Fruit fly (Drosophila melanogaster) whole organism, prepupa: ENCODE data around the gene btl.
A peak's percentile ranks its signal among the peaks of the same experiment; 100 is the strongest.

Source experiments
- CG10631 ChIP-seq: fragments of 200-800 bp; sonication (Bioruptor generic); optimal IDR thresholded peaks from 2 replicates; lab custom pipeline; 2016; ENCODE audit warnings: missing biosample characterization, missing genetic modification characterization
- CG10669 ChIP-seq: fragments of 200-800 bp; sonication (Bioruptor generic); optimal IDR thresholded peaks from 3 replicates; lab custom pipeline; 2018; ENCODE audit warnings: missing biosample characterization, mild to moderate bottlenecking, missing genetic modification characterization, moderate library complexity
- CG11762 ChIP-seq: fragments of 200-800 bp; sonication (Bioruptor generic); optimal IDR thresholded peaks from 3 replicates; lab custom pipeline; 2016; ENCODE audit warnings: missing biosample characterization, missing genetic modification characterization; ENCODE audit not compliant: insufficient read depth
- CG11902 ChIP-seq: fragments of 200-800 bp; sonication (Bioruptor generic); optimal IDR thresholded peaks from 3 replicates; lab custom pipeline; 2016; ENCODE audit warnings: missing biosample characterization, missing genetic modification characterization
- CG1621 ChIP-seq: fragments of 200-800 bp; sonication (Bioruptor generic); optimal IDR thresholded peaks from 3 replicates; lab custom pipeline; 2018; ENCODE audit warnings: missing biosample characterization, mild to moderate bottlenecking, missing genetic modification characterization
- CG16779 ChIP-seq: fragments of 200-800 bp; sonication (Bioruptor generic); optimal IDR thresholded peaks from 3 replicates; lab custom pipeline; 2017; ENCODE audit warnings: missing biosample characterization, mild to moderate bottlenecking, missing genetic modification characterization
- CG3032 ChIP-seq: fragments of 200-800 bp; optimal IDR thresholded peaks from 2 replicates; lab custom pipeline; 2019; ENCODE audit warnings: missing biosample characterization, mild to moderate bottlenecking, missing genetic modification characterization, moderate library complexity
- CG31627 ChIP-seq: fragments of 200-800 bp; sonication (Bioruptor generic); optimal IDR thresholded peaks from 3 replicates; lab custom pipeline; 2016; ENCODE audit warnings: missing biosample characterization, missing genetic modification characterization
- CG32006 ChIP-seq: fragments of 200-800 bp; sonication (Bioruptor generic); optimal IDR thresholded peaks from 3 replicates; lab custom pipeline; 2017; ENCODE audit warnings: missing biosample characterization, mild to moderate bottlenecking, missing genetic modification characterization
- CG34406 ChIP-seq: fragments of 200-800 bp; sonication (Bioruptor generic); optimal IDR thresholded peaks from 3 replicates; lab custom pipeline; 2016; ENCODE audit warnings: missing biosample characterization, missing genetic modification characterization
- CG3919 ChIP-seq: fragments of 200-800 bp; sonication (Bioruptor generic); optimal IDR thresholded peaks from 3 replicates; lab custom pipeline; 2016; ENCODE audit warnings: missing biosample characterization, missing genetic modification characterization
- CG4318 ChIP-seq: fragments of 200-800 bp; sonication (Bioruptor generic); optimal IDR thresholded peaks from 3 replicates; lab custom pipeline; 2017; ENCODE audit warnings: missing biosample characterization, mild to moderate bottlenecking, missing genetic modification characterization
- CG6163 ChIP-seq: fragments of 200-800 bp; sonication (Bioruptor generic); IDR thresholded peaks from 3 replicates; pipeline ENCODE4 v1.3.6; 2022; ENCODE audit warnings: missing biosample characterization, missing genetic modification characterization
- CG6276 ChIP-seq: fragments of 200-800 bp; sonication (Bioruptor generic); optimal IDR thresholded peaks from 2 replicates; lab custom pipeline; 2017; ENCODE audit warnings: missing biosample characterization, mild to moderate bottlenecking, missing genetic modification characterization
- CG6792 ChIP-seq: fragments of 200-800 bp; sonication (Bioruptor generic); optimal IDR thresholded peaks from 3 replicates; lab custom pipeline; 2016; ENCODE audit warnings: missing biosample characterization, missing genetic modification characterization
- CG6808 ChIP-seq: fragments of 200-800 bp; sonication (Bioruptor generic); optimal IDR thresholded peaks from 3 replicates; lab custom pipeline; 2017; ENCODE audit warnings: missing biosample characterization, missing genetic modification characterization, mild to moderate bottlenecking, moderate library complexity, missing genetic modification reagents
- CG7368 ChIP-seq: fragments of 200-800 bp; sonication (Bioruptor generic); optimal IDR thresholded peaks from 3 replicates; lab custom pipeline; 2016; ENCODE audit warnings: missing biosample characterization, missing genetic modification characterization
- CG8119 ChIP-seq: fragments of 200-800 bp; sonication (Bioruptor generic); IDR thresholded peaks from 3 replicates; pipeline ENCODE4 v1.3.6; 2022; ENCODE audit warnings: missing biosample characterization, missing genetic modification characterization
- CG8319 ChIP-seq: fragments of 200-800 bp; sonication (Bioruptor generic); optimal IDR thresholded peaks from 3 replicates; lab custom pipeline; 2016; ENCODE audit warnings: missing biosample characterization, missing genetic modification characterization
- CG8632 ChIP-seq: fragments of 200-800 bp; sonication (Bioruptor generic); optimal IDR thresholded peaks from 3 replicates; lab custom pipeline; 2016; ENCODE audit warnings: missing biosample characterization, missing genetic modification characterization
- Eip75B ChIP-seq: fragments of 200-800 bp; sonication (Bioruptor generic); optimal IDR thresholded peaks from 3 replicates; lab custom pipeline; 2016; ENCODE audit warnings: missing biosample characterization, missing genetic modification characterization
- Eip78C ChIP-seq: fragments of 200-800 bp; sonication (Bioruptor generic); peaks from one replicate; lab custom pipeline; 2016; ENCODE audit warnings: missing biosample characterization, missing genetic modification characterization
- Eip93F ChIP-seq: fragments of 200-800 bp; sonication (Bioruptor generic); optimal IDR thresholded peaks from 2 replicates; lab custom pipeline; 2016; ENCODE audit warnings: missing biosample characterization, mild to moderate bottlenecking, missing genetic modification characterization
- Ets21C ChIP-seq: fragments of 200-800 bp; sonication (Bioruptor generic); optimal IDR thresholded peaks from 3 replicates; lab custom pipeline; 2016; ENCODE audit warnings: missing biosample characterization, missing genetic modification characterization
- Ets96B ChIP-seq: fragments of 200-800 bp; optimal IDR thresholded peaks from 2 replicates; lab custom pipeline; 2019; ENCODE audit warnings: missing biosample characterization, mild to moderate bottlenecking, missing genetic modification characterization, moderate library complexity
- Gug ChIP-seq: fragments of 200-800 bp; sonication (Bioruptor generic); IDR thresholded peaks from 2 replicates; pipeline ENCODE4 v1.3.6; 2022; ENCODE audit warnings: missing biosample characterization, missing genetic modification characterization
- Hr38 ChIP-seq: sonication (Bioruptor generic); optimal IDR thresholded peaks from 2 replicates; lab custom pipeline; 2016; ENCODE audit warnings: missing biosample characterization, missing genetic modification characterization
- Hr39 ChIP-seq: fragments of 200-800 bp; sonication (Bioruptor generic); optimal IDR thresholded peaks from 2 replicates; lab custom pipeline; 2016; ENCODE audit warnings: missing biosample characterization, missing genetic modification characterization
- Hr4 ChIP-seq: fragments of 200-800 bp; sonication (Bioruptor generic); optimal IDR thresholded peaks from 3 replicates; lab custom pipeline; 2016; ENCODE audit warnings: missing biosample characterization, missing genetic modification characterization
- Lpt ChIP-seq: fragments of 200-800 bp; sonication (Bioruptor generic); optimal IDR thresholded peaks from 3 replicates; lab custom pipeline; 2016; ENCODE audit warnings: missing biosample characterization, missing genetic modification characterization
- Met ChIP-seq: fragments of 200-800 bp; sonication (Bioruptor generic); optimal IDR thresholded peaks from 3 replicates; lab custom pipeline; 2016; ENCODE audit warnings: missing biosample characterization, missing genetic modification characterization
- OdsH ChIP-seq: fragments of 200-800 bp; sonication (Bioruptor generic); optimal IDR thresholded peaks from 3 replicates; lab custom pipeline; 2016; ENCODE audit warnings: missing biosample characterization, missing genetic modification characterization
- Smox ChIP-seq: fragments of 200-800 bp; sonication (Bioruptor generic); optimal IDR thresholded peaks from 3 replicates; lab custom pipeline; 2016; ENCODE audit warnings: missing biosample characterization, missing genetic modification characterization
- Sox102F ChIP-seq: fragments of 200-800 bp; sonication (Bioruptor generic); optimal IDR thresholded peaks from 2 replicates; lab custom pipeline; 2016; ENCODE audit warnings: missing biosample characterization, mild to moderate bottlenecking, missing genetic modification characterization
- Sox14 ChIP-seq: fragments of 200-800 bp; sonication (Bioruptor generic); optimal IDR thresholded peaks from 3 replicates; lab custom pipeline; 2016; ENCODE audit warnings: missing biosample characterization, missing genetic modification characterization
- Sox15 ChIP-seq: fragments of 200-800 bp; sonication (Bioruptor generic); optimal IDR thresholded peaks from 3 replicates; lab custom pipeline; 2016; ENCODE audit warnings: missing biosample characterization, missing genetic modification characterization
- achi ChIP-seq: fragments of 200-800 bp; sonication (Bioruptor generic); optimal IDR thresholded peaks from 3 replicates; lab custom pipeline; 2016; ENCODE audit warnings: missing biosample characterization, missing genetic modification characterization
- acj6 ChIP-seq: fragments of 200-800 bp; sonication (Bioruptor generic); optimal IDR thresholded peaks from 3 replicates; lab custom pipeline; 2016; ENCODE audit warnings: missing biosample characterization, missing genetic modification characterization
- dac ChIP-seq: fragments of 200-800 bp; sonication (Bioruptor generic); optimal IDR thresholded peaks from 2 replicates; lab custom pipeline; 2017; ENCODE audit warnings: missing biosample characterization, mild to moderate bottlenecking, missing genetic modification characterization
- dsx ChIP-seq: fragments of 200-800 bp; optimal IDR thresholded peaks from 3 replicates; lab custom pipeline; 2019; ENCODE audit warnings: missing biosample characterization, mild to moderate bottlenecking, missing genetic modification characterization, moderate library complexity; ENCODE audit not compliant: poor library complexity, severe bottlenecking
- eg ChIP-seq: fragments of 200-800 bp; sonication (Bioruptor generic); IDR thresholded peaks from 3 replicates; pipeline ENCODE4 v1.3.6; 2022; ENCODE audit warnings: missing biosample characterization, missing genetic modification characterization
- esn ChIP-seq: fragments of 200-800 bp; sonication (Bioruptor generic); optimal IDR thresholded peaks from 2 replicates; lab custom pipeline; 2016; ENCODE audit warnings: missing biosample characterization, mild to moderate bottlenecking, missing genetic modification characterization, moderate library complexity
- fd59A ChIP-seq: fragments of 200-800 bp; sonication (Bioruptor generic); optimal IDR thresholded peaks from 2 replicates; lab custom pipeline; 2017; ENCODE audit warnings: missing biosample characterization, mild to moderate bottlenecking, missing genetic modification characterization, missing genetic modification reagents
- fd85E ChIP-seq: fragments of 200-800 bp; sonication (Bioruptor generic); optimal IDR thresholded peaks from 3 replicates; lab custom pipeline; 2016; ENCODE audit warnings: missing biosample characterization, missing genetic modification characterization
- lz ChIP-seq: fragments of 200-800 bp; sonication (Bioruptor generic); optimal IDR thresholded peaks from 3 replicates; lab custom pipeline; 2016; ENCODE audit warnings: missing biosample characterization, missing genetic modification characterization
- salr ChIP-seq, 2 experiments: fragments of 200-800 bp; sonication (Bioruptor generic); optimal IDR thresholded peaks; 3 replicates each; lab custom pipeline; 2016 to 2018; ENCODE audit warnings: missing biosample characterization in 2 of 2, missing genetic modification characterization in 2 of 2, mild to moderate bottlenecking in 1 of 2
- spab ChIP-seq: fragments of 200-800 bp; sonication (Bioruptor generic); optimal IDR thresholded peaks from 2 replicates; lab custom pipeline; 2017; ENCODE audit warnings: missing biosample characterization, mild to moderate bottlenecking, missing genetic modification characterization, missing genetic modification reagents
- ss ChIP-seq, 2 experiments: fragments of 200-800 bp; sonication (Bioruptor generic); optimal IDR thresholded peaks; 2 replicates in 1 of 2; 3 replicates in 1 of 2; lab custom pipeline; 2017 to 2018; ENCODE audit warnings: mild to moderate bottlenecking in 2 of 2, missing biosample characterization in 2 of 2, missing genetic modification characterization in 2 of 2, moderate library complexity in 1 of 2
- svp ChIP-seq: fragments of 200-800 bp; sonication (Bioruptor generic); peaks from one replicate; lab custom pipeline; 2016; ENCODE audit warnings: missing biosample characterization, missing genetic modification characterization
- topi ChIP-seq: fragments of 200-800 bp; sonication (Bioruptor generic); optimal IDR thresholded peaks from 3 replicates; lab custom pipeline; 2016; ENCODE audit warnings: missing biosample characterization, missing genetic modification characterization
- vri ChIP-seq: fragments of 200-800 bp; sonication (Bioruptor generic); optimal IDR thresholded peaks from 3 replicates; lab custom pipeline; 2016; ENCODE audit warnings: missing biosample characterization, mild to moderate bottlenecking, missing genetic modification characterization

btl gene

dm6 chr3L:14063241-14064064, 12.1 kb upstream of the btl start:
- peak; percentile 15 for TF ChIP-seq Sox14 (GFP tag; lab: Kevin White, UChicago)
- peak; percentile 31 for TF ChIP-seq achi
- peak; percentile 13 for TF ChIP-seq Ets96B (tag; lab: Kevin White, UChicago)
- no peak for TF ChIP-seq topi (GFP tag; lab: Kevin White, UChicago)
- TF ChIP-seq dac (GFP tag; lab: Kevin White, UChicago): no peak
- TF ChIP-seq fd59A: peak; percentile 49
- TF ChIP-seq CG8632 (GFP tag; lab: Kevin White, UChicago): no peak
- TF ChIP-seq Eip93F (GFP tag; lab: Kevin White, UChicago): no peak
- TF ChIP-seq Lpt (GFP tag; lab: Kevin White, UChicago): peak; percentile 9
- TF ChIP-seq Sox15 (GFP tag; lab: Kevin White, UChicago): no peak
- TF ChIP-seq Hr38 (GFP tag; lab: Kevin White, UChicago): no peak
- TF ChIP-seq CG4318: peak; percentile 61
- peak; percentile 51 for TF ChIP-seq Hr4
- peak; percentile 22 for TF ChIP-seq acj6 (GFP tag; lab: Kevin White, UChicago)
- TF ChIP-seq CG10631 (GFP tag; lab: Kevin White, UChicago): peak; percentile 18
- TF ChIP-seq Eip75B (GFP tag; lab: Kevin White, UChicago): peak; percentile 21
- peak; percentile 48; the same call in 2 of the 3 replicates for TF ChIP-seq CG6163 (GFP tag; lab: Robert Waterston, UW)
- no peak for TF ChIP-seq spab (GFP tag; lab: Kevin White, UChicago)
- no peak for TF ChIP-seq CG11762 (GFP tag; lab: Kevin White, UChicago)
- no peak for TF ChIP-seq CG11902 (GFP tag; lab: Kevin White, UChicago)
- TF ChIP-seq CG8119 (GFP tag; lab: Robert Waterston, UW): no peak
- no peak for TF ChIP-seq esn (GFP tag; lab: Kevin White, UChicago)
- TF ChIP-seq dsx (GFP tag; lab: Kevin White, UChicago): no peak
- no peak for TF ChIP-seq Hr39 (GFP tag; lab: Kevin White, UChicago)
- no peak for TF ChIP-seq CG31627 (GFP tag; lab: Kevin White, UChicago)
- TF ChIP-seq vri: no peak
- no peak for TF ChIP-seq Sox102F (GFP tag; lab: Kevin White, UChicago)
- TF ChIP-seq CG6808 (GFP tag; lab: Kevin White, UChicago): peak; percentile 19
- peak; percentile 27 for TF ChIP-seq OdsH (GFP tag; lab: Kevin White, UChicago)
- TF ChIP-seq svp (GFP tag; lab: Kevin White, UChicago): peak; percentile 30
- TF ChIP-seq CG1621: peak; percentile 36
- peak; percentile 5 for TF ChIP-seq CG6276 (GFP tag; lab: Kevin White, UChicago)
- no peak for TF ChIP-seq Gug (GFP tag; lab: Robert Waterston, UW)
- no peak for TF ChIP-seq lz
- no peak for TF ChIP-seq CG7368 (GFP tag; lab: Kevin White, UChicago)
- peak; percentile 28 to 44 for TF ChIP-seq ss (GFP tag; optimal IDR thresholded peaks at IDR 0.05; lab: Kevin White, UChicago)
- TF ChIP-seq CG6792 (GFP tag; lab: Kevin White, UChicago): no peak
- TF ChIP-seq Ets21C (GFP tag; lab: Kevin White, UChicago): no peak
- no peak for TF ChIP-seq Smox (GFP tag; lab: Kevin White, UChicago)
- peak; percentile 71 for TF ChIP-seq CG32006 (GFP tag; lab: Kevin White, UChicago)
- TF ChIP-seq CG3919 (GFP tag; lab: Kevin White, UChicago): no peak
- peak; percentile 45 for TF ChIP-seq CG3032 (tag; lab: Kevin White, UChicago)
- peak in 1 of 2 experiments; percentile 75 for TF ChIP-seq salr (GFP tag; optimal IDR thresholded peaks at IDR 0.05; lab: Kevin White, UChicago)
- TF ChIP-seq Met (GFP tag; lab: Kevin White, UChicago): no peak
- TF ChIP-seq CG8319 (GFP tag; lab: Kevin White, UChicago): no peak
- TF ChIP-seq CG10669 (GFP tag; lab: Kevin White, UChicago): no peak
- no peak for TF ChIP-seq fd85E (GFP tag; lab: Kevin White, UChicago)
- TF ChIP-seq eg (GFP tag; lab: Robert Waterston, UW): no peak
- no peak for TF ChIP-seq CG34406 (GFP tag; lab: Kevin White, UChicago)
- TF ChIP-seq Eip78C: peak; percentile 77
- no peak for TF ChIP-seq CG16779 (tag; lab: Kevin White, UChicago)
